Worm (Caenorhabditis elegans) whole organism, L4 larva: Measurements from ENCODE around the gene F21G4.6.
A peak's percentile ranks its signal among the peaks of the same experiment; 100 is the strongest.

Experiments
- F49E8.2 ChIP-seq: sonication (generic microtip); optimal IDR thresholded peaks from 2 replicates; lab custom pipeline; 2016; ENCODE audit warnings: missing compliant biosample characterization, mild to moderate bottlenecking, missing genetic modification characterization, borderline replicate concordance
- R02D3.7 ChIP-seq: fragments of 150-350 bp; sonication (generic microtip); optimal IDR thresholded peaks from 3 replicates; lab custom pipeline; 2014; ENCODE audit warnings: missing biosample characterization, missing genetic modification characterization
- aly-2 ChIP-seq: sonication (generic microtip); optimal IDR thresholded peaks from 2 replicates; lab custom pipeline; 2018; ENCODE audit warnings: missing biosample characterization, missing genetic modification characterization
- ces-1 ChIP-seq: fragments of 150-350 bp; sonication (generic microtip); optimal IDR thresholded peaks from 4 replicates; lab custom pipeline; 2014; ENCODE audit warnings: missing biosample characterization, missing genetic modification reagents, missing genetic modification characterization
- dve-1 ChIP-seq: sonication (generic microtip); optimal IDR thresholded peaks from 2 replicates; lab custom pipeline; 2017; ENCODE audit warnings: antibody characterized with exemption, mild to moderate bottlenecking, missing genetic modification characterization, missing compliant biosample characterization; ENCODE audit not compliant: insufficient read depth
- egl-27 ChIP-seq: sonication (generic microtip); optimal IDR thresholded peaks from 3 replicates; lab custom pipeline; 2017; ENCODE audit warnings: missing biosample characterization, missing genetic modification reagents, missing genetic modification characterization
- lin-38 ChIP-seq: fragments of 200-800 bp; sonication (Bioruptor generic); IDR thresholded peaks from 2 replicates; pipeline ENCODE4 v1.3.6; 2022; ENCODE audit warnings: missing genetic modification reagents, missing genetic modification characterization, missing compliant biosample characterization
- nhr-237 ChIP-seq: sonication (generic microtip); optimal IDR thresholded peaks from 2 replicates; lab custom pipeline; 2017; ENCODE audit warnings: missing biosample characterization, missing genetic modification characterization
- pqm-1 ChIP-seq: sonication (generic microtip); optimal IDR thresholded peaks from 2 replicates; lab custom pipeline; 2017; ENCODE audit warnings: missing biosample characterization, missing genetic modification characterization
- tag-97 ChIP-seq: fragments of 200-800 bp; sonication (Bioruptor generic); IDR thresholded peaks from 2 replicates; pipeline ENCODE4 v1.3.6; 2022; ENCODE audit warnings: missing genetic modification characterization, missing compliant biosample characterization

ce11 chrX:9899426-9900131 is 17.7 kb downstream of the F21G4.6 start, which contains the start of gene phf-34:
- TF ChIP-seq F49E8.2 (tag; lab: Kevin White, UChicago), result no peak
- TF ChIP-seq lin-38 (GFP tag; lab: Robert Waterston, UW), result no peak
- peak; percentile 45 for TF ChIP-seq dve-1
- TF ChIP-seq tag-97 (GFP tag; lab: Robert Waterston, UW), result no peak
- TF ChIP-seq nhr-237 (tag; lab: Kevin White, UChicago), result no peak
- no peak for TF ChIP-seq aly-2 (tag; lab: Kevin White, UChicago)
- no peak for TF ChIP-seq ces-1 (GFP tag; lab: Kevin White, UChicago)
- TF ChIP-seq R02D3.7 (tag; lab: Kevin White, UChicago), result no peak
- no peak for TF ChIP-seq pqm-1 (tag; lab: Kevin White, UChicago)
- TF ChIP-seq egl-27, result no peak
